Worm (Caenorhabditis elegans): ENCODE results near the gene M163.5.

The M163.5 gene

ce11 chrX:14503800-14504550 is 30.1 kb downstream of the M163.5 start, which contains the start of gene M163.1:
Gene M163.1, minus strand, starts transcription at chrX:14503824.
- peak; percentile 78 for TF ChIP-seq lin-32 (GFP tag; optimal IDR thresholded peaks at IDR 0.05)
- TF ChIP-seq zip-8 (tag; optimal IDR thresholded peaks at IDR 0.05): no peak
- TF ChIP-seq nhr-2 (tag; optimal IDR thresholded peaks at IDR 0.05): peak; percentile 76
- peak; percentile 59 for TF ChIP-seq M03D4.4 (tag; optimal IDR thresholded peaks at IDR 0.05)
- TF ChIP-seq cnd-1 (tag; optimal IDR thresholded peaks at IDR 0.05): peak; percentile 16
- no peak for TF ChIP-seq nhr-237 (tag; optimal IDR thresholded peaks at IDR 0.05)
- peak; percentile 61 for TF ChIP-seq sptf-1 (tag; optimal IDR thresholded peaks at IDR 0.05)
- TF ChIP-seq ceh-83 (GFP tag; optimal IDR thresholded peaks at IDR 0.05): peak; percentile 53
- TF ChIP-seq unc-62 (GFP tag; optimal IDR thresholded peaks at IDR 0.05): peak; percentile 15
- TF ChIP-seq tbx-8 (GFP tag; optimal IDR thresholded peaks at IDR 0.05): peak; percentile 41
- TF ChIP-seq flh-1 (GFP tag; optimal IDR thresholded peaks at IDR 0.05): no peak
- TF ChIP-seq ham-2 (GFP tag; optimal IDR thresholded peaks at IDR 0.05): peak; percentile 56
- no peak for TF ChIP-seq blmp-1 (tag; optimal IDR thresholded peaks at IDR 0.05)
- TF ChIP-seq nhr-76 (tag; optimal IDR thresholded peaks at IDR 0.05): no peak
- peak; percentile 35 for TF ChIP-seq drap-1 (GFP tag; optimal IDR thresholded peaks at IDR 0.05)
- peak; percentile 66 for TF ChIP-seq hlh-1 (tag; optimal IDR thresholded peaks at IDR 0.05)
- TF ChIP-seq elt-3 (tag; optimal IDR thresholded peaks at IDR 0.05): no peak
- TF ChIP-seq mls-2 (tag; optimal IDR thresholded peaks at IDR 0.05): peak; percentile 56
- peak; percentile 61 for TF ChIP-seq unc-120 (tag; optimal IDR thresholded peaks at IDR 0.05; ENCODE audit: poor library complexity, severe bottlenecking)

- no peak for TF ChIP-seq bed-3 (GFP tag; optimal IDR thresholded peaks at IDR 0.05)
- TF ChIP-seq lin-13 (tag; optimal IDR thresholded peaks at IDR 0.05): no peak
- TF ChIP-seq nhr-76 (tag; optimal IDR thresholded peaks at IDR 0.05): no peak
- TF ChIP-seq drap-1 (GFP tag; optimal IDR thresholded peaks at IDR 0.05): no peak
- no peak for TF ChIP-seq ceh-83 (GFP tag; optimal IDR thresholded peaks at IDR 0.05)
- TF ChIP-seq ceh-43 (GFP tag; optimal IDR thresholded peaks at IDR 0.05): no peak
- no peak for TF ChIP-seq mab-5 (tag; optimal IDR thresholded peaks at IDR 0.05)
- no peak for TF ChIP-seq mep-1 (tag; optimal IDR thresholded peaks at IDR 0.05)
- no peak for TF ChIP-seq cnd-1 (tag; optimal IDR thresholded peaks at IDR 0.05)
- no peak for TF ChIP-seq ham-2 (GFP tag; optimal IDR thresholded peaks at IDR 0.05)
- TF ChIP-seq ztf-11 (tag; optimal IDR thresholded peaks at IDR 0.05): no peak
- no peak for TF ChIP-seq mls-2 (tag; optimal IDR thresholded peaks at IDR 0.05)
- no peak for TF ChIP-seq lin-32 (GFP tag; optimal IDR thresholded peaks at IDR 0.05)
- no peak for TF ChIP-seq blmp-1 (tag; optimal IDR thresholded peaks at IDR 0.05)
- TF ChIP-seq elt-3 (tag; optimal IDR thresholded peaks at IDR 0.05): no peak
- no peak for TF ChIP-seq lsy-2 (tag; optimal IDR thresholded peaks at IDR 0.05)
- no peak for TF ChIP-seq nhr-12 (tag; optimal IDR thresholded peaks at IDR 0.05)
- TF ChIP-seq flh-1 (GFP tag; optimal IDR thresholded peaks at IDR 0.05): no peak
Observed at ce11 chrX:14504551-14504902, 30.7 kb downstream of the M163.5 start.

- peak; percentile 52 for TF ChIP-seq M03D4.4 (tag; optimal IDR thresholded peaks at IDR 0.05)
- TF ChIP-seq cnd-1 (tag; optimal IDR thresholded peaks at IDR 0.05): peak; percentile 10
- no peak for TF ChIP-seq zip-8 (tag; optimal IDR thresholded peaks at IDR 0.05)
Observed at ce11 chrX:14505578-14506353, 31.9 kb downstream of the M163.5 start.

ce11 chrX:14507992-14508391 is 34.2 kb downstream of the M163.5 start:
- TF ChIP-seq elt-1 (tag; optimal IDR thresholded peaks at IDR 0.05; ENCODE audit: borderline replicate concordance, insufficient read depth) (no peak), pha-4 (tag; optimal IDR thresholded peaks at IDR 0.05) (no peak), zip-8 (tag; optimal IDR thresholded peaks at IDR 0.05) (no peak), snpc-4 (tag; optimal IDR thresholded peaks at IDR 0.05) (no peak), ztf-11 (tag; optimal IDR thresholded peaks at IDR 0.05) (no peak)

- TF ChIP-seq unc-62 (GFP tag; optimal IDR thresholded peaks at IDR 0.05) (peak; percentile 83), ham-2 (GFP tag; optimal IDR thresholded peaks at IDR 0.05) (peak; percentile 32), unc-120 (tag; optimal IDR thresholded peaks at IDR 0.05; ENCODE audit: poor library complexity, severe bottlenecking) (peak; percentile 43), drap-1 (GFP tag; optimal IDR thresholded peaks at IDR 0.05) (no peak)
Observed at ce11 chrX:14508823-14509259, 35.0 kb downstream of the M163.5 start.
